Worm (Caenorhabditis elegans): ENCODE measurements around the gene frm-2.

Gene frm-2

ce11 chrIII:6006453-6006852 is 24.5 kb upstream of the frm-2 start:
- TF ChIP-seq nhr-2 (tag; optimal IDR thresholded peaks at IDR 0.05) (no peak), lsy-2 (tag; optimal IDR thresholded peaks at IDR 0.05) (no peak), hlh-1 (tag; optimal IDR thresholded peaks at IDR 0.05) (no peak), flh-1 (GFP tag; optimal IDR thresholded peaks at IDR 0.05) (no peak), pha-4 (tag; optimal IDR thresholded peaks at IDR 0.05) (no peak), elt-1 (tag; optimal IDR thresholded peaks at IDR 0.05; ENCODE audit: borderline replicate concordance, insufficient read depth) (no peak), nhr-76 (tag; optimal IDR thresholded peaks at IDR 0.05) (no peak), unc-39 (tag; optimal IDR thresholded peaks at IDR 0.05) (no peak), ceh-43 (GFP tag; optimal IDR thresholded peaks at IDR 0.05) (no peak), zip-8 (tag; optimal IDR thresholded peaks at IDR 0.05) (no peak)

- TF ChIP-seq M03D4.4 (tag; optimal IDR thresholded peaks at IDR 0.05) (no peak), mab-5 (tag; optimal IDR thresholded peaks at IDR 0.05) (no peak), sptf-1 (tag; optimal IDR thresholded peaks at IDR 0.05) (no peak), nhr-237 (tag; optimal IDR thresholded peaks at IDR 0.05) (no peak), lin-32 (GFP tag; optimal IDR thresholded peaks at IDR 0.05) (no peak), pha-4 (tag; optimal IDR thresholded peaks at IDR 0.05) (no peak), tbx-8 (GFP tag; optimal IDR thresholded peaks at IDR 0.05) (no peak), nhr-76 (tag; optimal IDR thresholded peaks at IDR 0.05) (no peak), nhr-12 (tag; optimal IDR thresholded peaks at IDR 0.05) (no peak), ces-1 (GFP tag; optimal IDR thresholded peaks at IDR 0.05) (no peak), lin-13 (tag; optimal IDR thresholded peaks at IDR 0.05) (no peak), elt-3 (tag; optimal IDR thresholded peaks at IDR 0.05) (no peak)
Measured at ce11 chrIII:6002024-6002423, 20.1 kb upstream of the frm-2 start.

DNA sequence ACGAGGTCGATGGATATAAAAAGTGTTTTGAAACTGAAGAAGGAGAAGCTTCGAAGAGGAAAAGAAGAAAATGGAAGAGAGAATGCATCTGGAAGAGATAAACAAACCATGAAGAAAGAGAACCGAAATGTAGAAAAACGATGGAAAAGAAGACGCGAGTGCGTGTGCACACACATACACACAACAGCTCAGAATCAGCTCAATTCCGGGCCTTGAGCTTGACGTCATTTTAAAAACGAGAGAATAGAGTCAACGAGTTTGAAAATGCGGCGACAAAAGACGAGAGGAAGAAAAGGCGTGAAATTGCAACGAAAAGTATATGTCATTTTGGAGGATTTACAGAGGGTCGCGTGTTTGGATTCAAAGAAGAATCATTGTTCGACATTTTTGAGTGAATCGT is 17.7 kb upstream of the frm-2 start:
- no peak for TF ChIP-seq mls-2 (tag; optimal IDR thresholded peaks at IDR 0.05)
- peak; percentile 24 for TF ChIP-seq ces-1 (GFP tag; optimal IDR thresholded peaks at IDR 0.05)

DNA sequence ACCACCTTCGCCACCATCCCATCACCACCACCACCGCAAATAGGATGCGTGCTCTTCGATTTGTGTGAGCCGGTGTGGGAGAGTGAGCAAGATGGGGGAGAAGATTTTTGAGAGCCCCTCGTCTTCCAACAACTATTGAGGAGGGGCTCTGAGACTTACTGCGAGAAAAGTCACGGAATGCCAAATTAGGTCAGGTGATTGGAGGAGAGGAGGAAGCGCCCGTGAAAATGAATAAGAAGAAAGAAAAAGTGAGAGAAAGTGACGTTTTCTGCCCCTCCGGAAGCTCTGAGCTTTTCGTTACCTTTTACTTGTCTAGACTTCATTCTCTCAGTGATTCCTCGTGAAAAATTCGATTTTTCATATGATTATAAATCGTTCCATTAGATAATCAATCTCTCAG is 16.7 kb upstream of the frm-2 start:
- no peak for TF ChIP-seq sem-2 (GFP tag; optimal IDR thresholded peaks at IDR 0.05)
- no peak for TF ChIP-seq nhr-28 (tag; optimal IDR thresholded peaks at IDR 0.05)
- TF ChIP-seq unc-39 (tag; optimal IDR thresholded peaks at IDR 0.05): no peak
- no peak for TF ChIP-seq nhr-12 (tag; optimal IDR thresholded peaks at IDR 0.05)

ce11 chrIII:5992913-5993312 is 11.0 kb upstream of the frm-2 start, which contains the start of gene T04C9.1:
T04C9.1 (plus strand) TSS chrIII:5993213.
- TF ChIP-seq flh-1 (GFP tag; optimal IDR thresholded peaks at IDR 0.05) (no peak), elt-1 (tag; optimal IDR thresholded peaks at IDR 0.05; ENCODE audit: borderline replicate concordance, insufficient read depth) (no peak), ceh-39 (tag; optimal IDR thresholded peaks at IDR 0.05) (no peak), nhr-2 (tag; optimal IDR thresholded peaks at IDR 0.05) (no peak), lin-13 (tag; optimal IDR thresholded peaks at IDR 0.05) (no peak), mab-5 (tag; optimal IDR thresholded peaks at IDR 0.05) (no peak), ces-1 (GFP tag; optimal IDR thresholded peaks at IDR 0.05) (no peak), sptf-1 (tag; optimal IDR thresholded peaks at IDR 0.05) (no peak), unc-39 (tag; optimal IDR thresholded peaks at IDR 0.05) (no peak), ceh-43 (GFP tag; optimal IDR thresholded peaks at IDR 0.05) (no peak), nhr-12 (tag; optimal IDR thresholded peaks at IDR 0.05) (no peak), lin-32 (GFP tag; optimal IDR thresholded peaks at IDR 0.05) (no peak), bed-3 (GFP tag; optimal IDR thresholded peaks at IDR 0.05) (no peak), ztf-11 (tag; optimal IDR thresholded peaks at IDR 0.05) (no peak), nhr-76 (tag; optimal IDR thresholded peaks at IDR 0.05) (no peak)

DNA sequence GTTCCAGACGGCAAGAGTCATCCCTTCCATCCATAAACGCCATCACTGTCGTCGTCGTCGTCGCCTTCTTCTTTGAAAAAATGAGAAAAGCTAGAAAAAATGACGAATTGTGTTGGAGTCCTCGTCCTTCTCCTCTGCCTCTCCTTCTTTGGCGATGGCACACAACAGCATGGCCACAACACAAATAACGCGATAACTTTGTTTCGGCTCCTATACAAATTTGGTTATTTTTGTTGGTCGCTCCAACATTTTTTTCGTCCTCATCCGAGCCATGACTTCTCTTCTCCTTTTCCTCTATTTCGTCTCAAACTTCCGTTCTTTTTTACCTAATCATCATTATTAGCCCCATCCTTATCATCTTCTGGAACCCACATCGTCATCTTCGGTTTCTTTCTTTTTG is 10.1 kb upstream of the frm-2 start:
- TF ChIP-seq sem-2 (GFP tag; optimal IDR thresholded peaks at IDR 0.05): no peak
- TF ChIP-seq sptf-1 (tag; optimal IDR thresholded peaks at IDR 0.05): peak; percentile 3
- no peak for TF ChIP-seq M03D4.4 (tag; optimal IDR thresholded peaks at IDR 0.05)
- no peak for TF ChIP-seq unc-120 (tag; optimal IDR thresholded peaks at IDR 0.05; ENCODE audit: poor library complexity, severe bottlenecking)
- TF ChIP-seq lsy-2 (tag; optimal IDR thresholded peaks at IDR 0.05): no peak
- no peak for TF ChIP-seq ceh-83 (GFP tag; optimal IDR thresholded peaks at IDR 0.05)
- TF ChIP-seq ces-1 (GFP tag; optimal IDR thresholded peaks at IDR 0.05): peak; percentile 94
- no peak for TF ChIP-seq cnd-1 (tag; optimal IDR thresholded peaks at IDR 0.05)
- no peak for TF ChIP-seq flh-1 (GFP tag; optimal IDR thresholded peaks at IDR 0.05)
- no peak for TF ChIP-seq mls-2 (tag; optimal IDR thresholded peaks at IDR 0.05)
- no peak for TF ChIP-seq ceh-39 (tag; optimal IDR thresholded peaks at IDR 0.05)
- TF ChIP-seq tbx-8 (GFP tag; optimal IDR thresholded peaks at IDR 0.05): no peak
- no peak for TF ChIP-seq lin-32 (GFP tag; optimal IDR thresholded peaks at IDR 0.05)

Data from whole organism, mixed stage, embryonic.